Worm (Caenorhabditis elegans) whole organism, late embryonic: ENCODE measurements around the gene K10D11.6.

Experiments used
- K09A11.1 ChIP-seq: sonication (generic microtip); optimal IDR thresholded peaks from 2 replicates; lab custom pipeline; 2017; ENCODE audit warnings: antibody characterized with exemption, mild to moderate bottlenecking, missing genetic modification characterization, missing compliant biosample characterization; ENCODE audit not compliant: insufficient read depth
- ahr-1 ChIP-seq: sonication (generic microtip); optimal IDR thresholded peaks from 2 replicates; lab custom pipeline; 2016; ENCODE audit warnings: missing genetic modification characterization, missing compliant biosample characterization
- ceh-14 ChIP-seq: sonication (generic microtip); optimal IDR thresholded peaks from 2 replicates; lab custom pipeline; 2016; ENCODE audit warnings: missing genotype, missing genetic modification characterization, missing compliant biosample characterization
- ceh-24 ChIP-seq: sonication (generic microtip); optimal IDR thresholded peaks from 2 replicates; lab custom pipeline; 2016; ENCODE audit warnings: mild to moderate bottlenecking, missing genetic modification characterization, missing compliant biosample characterization
- che-1 ChIP-seq: sonication (generic microtip); optimal IDR thresholded peaks from 2 replicates; lab custom pipeline; 2016; ENCODE audit warnings: mild to moderate bottlenecking, missing genetic modification characterization, missing compliant biosample characterization
- elt-4 ChIP-seq: sonication (generic microtip); optimal IDR thresholded peaks from 2 replicates; lab custom pipeline; 2016; ENCODE audit warnings: missing genetic modification characterization, missing compliant biosample characterization
- lin-11 ChIP-seq: fragments of 200-800 bp; sonication (Bioruptor generic); optimal IDR thresholded peaks from 2 replicates; lab custom pipeline; 2018; ENCODE audit warnings: mild to moderate bottlenecking, missing genetic modification characterization, missing compliant biosample characterization
- nhr-11 ChIP-seq: fragments of 150-350 bp; optimal IDR thresholded peaks from 2 replicates; lab custom pipeline; 2014; ENCODE audit warnings: missing biosample characterization, missing genetic modification characterization
- odd-2 ChIP-seq: sonication (generic microtip); optimal IDR thresholded peaks from 2 replicates; lab custom pipeline; 2017; ENCODE audit warnings: antibody characterized with exemption, mild to moderate bottlenecking, missing genetic modification characterization, missing compliant biosample characterization
- pha-4 ChIP-seq: fragments of 150-350 bp; optimal IDR thresholded peaks from 2 replicates; lab custom pipeline; 2018; ENCODE audit warnings: missing biosample characterization, missing genetic modification reagents, missing genetic modification characterization
- pqm-1 ChIP-seq: sonication (generic microtip); optimal IDR thresholded peaks from 2 replicates; lab custom pipeline; 2016; ENCODE audit warnings: missing genetic modification characterization, missing compliant biosample characterization
- rnt-1 ChIP-seq: sonication (generic microtip); optimal IDR thresholded peaks from 2 replicates; lab custom pipeline; 2016; ENCODE audit warnings: missing genetic modification characterization, missing compliant biosample characterization
- ttx-3 ChIP-seq: sonication (generic microtip); optimal IDR thresholded peaks from 2 replicates; lab custom pipeline; 2016; ENCODE audit warnings: missing genetic modification reagents, missing genetic modification characterization, missing compliant biosample characterization
- unc-55 ChIP-seq: sonication (generic microtip); optimal IDR thresholded peaks from 2 replicates; lab custom pipeline; 2017; ENCODE audit warnings: missing biosample characterization, missing genetic modification reagents, missing genetic modification characterization

- TF ChIP-seq K09A11.1 (tag; lab: Kevin White, UChicago) (no peak), pqm-1 (tag; lab: Kevin White, UChicago) (no peak), ahr-1 (tag; lab: Kevin White, UChicago) (no peak), odd-2 (tag; lab: Kevin White, UChicago) (no peak), lin-11 (no peak), ttx-3 (tag; lab: Kevin White, UChicago) (no peak), che-1 (no peak), pha-4 (no peak), elt-4 (no peak), rnt-1 (tag; lab: Kevin White, UChicago) (no peak), ceh-14 (tag; lab: Kevin White, UChicago) (no peak), ceh-24 (no peak), unc-55 (GFP tag; lab: Kevin White, UChicago) (no peak), nhr-11 (tag; lab: Kevin White, UChicago) (no peak)
These were observed 29.1 kb downstream of the K10D11.6 start, which contains the start of gene F55G11.7 for ce11 chrIV:12960136-12960535.
